Fruit fly (Drosophila melanogaster): ENCODE measurements around the gene CG31016.

DNA sequence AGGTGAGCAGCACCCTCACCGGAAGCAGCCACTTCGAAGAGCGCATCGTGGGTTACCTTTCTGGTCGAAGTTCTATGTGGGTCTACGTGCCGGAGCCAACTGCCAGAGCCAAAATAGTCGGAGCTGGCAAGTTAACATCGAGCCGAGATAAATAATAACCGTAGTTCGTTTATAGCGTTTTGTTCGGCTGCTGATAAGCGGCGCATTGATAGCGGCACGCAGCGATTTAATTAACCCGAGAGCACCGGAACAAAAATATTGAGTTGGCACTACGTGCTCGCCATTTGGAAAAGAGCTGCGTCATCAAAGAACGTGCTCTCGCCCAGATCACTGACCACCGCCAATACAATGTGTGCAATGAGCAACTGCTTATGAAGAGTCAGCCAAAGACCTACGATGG is 42.5 kb downstream of the CG31016 start, which contains the start of gene PH4alphaPV:
- TF ChIP-seq tj (GFP tag; optimal IDR thresholded peaks at IDR 0.05): no peak
- TF ChIP-seq cic (GFP tag; optimal IDR thresholded peaks at IDR 0.05): no peak
- no peak for TF ChIP-seq CG7101 (tag; optimal IDR thresholded peaks at IDR 0.05)
- TF ChIP-seq Clk (GFP tag; optimal IDR thresholded peaks at IDR 0.05): no peak
- TF ChIP-seq CG5204 (GFP tag; optimal IDR thresholded peaks at IDR 0.05): no peak
- TF ChIP-seq kay (GFP tag; ENCODE audit: borderline replicate concordance): no peak
- TF ChIP-seq pad (GFP tag; optimal IDR thresholded peaks at IDR 0.05): no peak
